Worm (Caenorhabditis elegans): Measurements from ENCODE around the gene F44F4.10.
A peak's percentile ranks its signal among the peaks of the same experiment; 100 is the strongest.

Gene F44F4.10

DNA sequence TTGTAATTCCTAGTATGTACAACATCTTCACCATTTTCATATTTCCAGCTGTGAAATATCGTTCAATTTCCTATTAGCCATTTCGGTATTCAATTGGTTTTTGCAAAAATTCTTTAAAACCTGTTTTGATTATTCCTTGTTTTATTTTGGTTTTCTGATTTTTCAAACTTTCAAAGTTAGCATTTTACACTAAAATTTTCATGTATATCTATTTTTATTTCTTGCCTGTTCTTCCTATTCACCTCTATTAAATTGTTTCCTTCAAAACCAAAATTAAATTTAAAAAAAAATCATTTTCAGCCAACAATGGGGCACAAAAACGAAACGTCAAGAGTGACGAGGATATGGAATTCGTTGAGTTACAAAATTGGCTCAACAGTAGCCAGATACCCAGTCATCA, 28.1 kb downstream of the F44F4.10 start, which contains the start of gene ptr-8:
Gene ptr-8 (plus strand): TSS at position 301 of the 400 bp plus-strand sequence.
- TF ChIP-seq lin-39 (tag; optimal IDR thresholded peaks at IDR 0.05): no peak
- no peak for TF ChIP-seq nhr-237 (tag; optimal IDR thresholded peaks at IDR 0.05)
- TF ChIP-seq nhr-77 (tag; optimal IDR thresholded peaks at IDR 0.05): no peak
- TF ChIP-seq ceh-16 (tag; optimal IDR thresholded peaks at IDR 0.05): no peak
- no peak for TF ChIP-seq ztf-1 (GFP tag; conservative IDR thresholded peaks at IDR 0.05)
- TF ChIP-seq lin-13 (GFP tag; optimal IDR thresholded peaks at IDR 0.05): no peak
- no peak for TF ChIP-seq ceh-82 (tag; optimal IDR thresholded peaks at IDR 0.05)
- no peak for TF ChIP-seq nhr-12 (tag; optimal IDR thresholded peaks at IDR 0.05)
- TF ChIP-seq peb-1 (tag; optimal IDR thresholded peaks at IDR 0.05): no peak
- no peak for TF ChIP-seq nhr-10 (tag; optimal IDR thresholded peaks at IDR 0.05)
- no peak for TF ChIP-seq nhr-6 (tag; optimal IDR thresholded peaks at IDR 0.05)

DNA sequence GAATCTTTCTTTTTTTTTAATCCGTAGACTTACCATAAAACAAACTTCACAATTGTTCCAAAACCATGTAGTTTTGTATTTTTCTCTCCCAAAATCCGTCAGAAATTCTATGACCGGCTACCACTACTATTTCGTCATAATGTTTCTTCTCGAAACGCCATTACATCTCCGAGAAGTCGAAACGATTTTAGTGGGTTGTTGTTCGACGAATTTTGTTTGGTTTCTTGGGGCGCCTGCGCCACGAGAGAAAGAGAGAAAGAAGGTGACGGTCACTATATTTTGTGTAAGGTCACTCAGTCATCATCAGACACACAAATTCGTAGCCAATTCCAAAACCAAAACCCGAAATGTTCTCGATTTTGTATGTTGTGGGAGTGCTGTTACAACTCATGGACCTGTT, 30.0 kb downstream of the F44F4.10 start:
- TF ChIP-seq nhr-23 (tag; optimal IDR thresholded peaks at IDR 0.05): no peak
- no peak for TF ChIP-seq mdl-1 (tag; optimal IDR thresholded peaks at IDR 0.05)
- no peak for TF ChIP-seq lin-39 (tag; optimal IDR thresholded peaks at IDR 0.05)
- TF ChIP-seq nhr-129 (tag; optimal IDR thresholded peaks at IDR 0.05): peak; percentile 67
- TF ChIP-seq ztf-1 (GFP tag; conservative IDR thresholded peaks at IDR 0.05): no peak
- no peak for TF ChIP-seq egl-27 (tag; optimal IDR thresholded peaks at IDR 0.05)
- TF ChIP-seq blmp-1 (tag; optimal IDR thresholded peaks at IDR 0.05; ENCODE audit: insufficient read depth): no peak
- peak; percentile 75 for TF ChIP-seq nhr-25 (tag; optimal IDR thresholded peaks at IDR 0.05)
- peak; percentile 39 for TF ChIP-seq sma-3 (GFP tag; optimal IDR thresholded peaks at IDR 0.05)
- no peak for TF ChIP-seq mbf-1 (tag; optimal IDR thresholded peaks at IDR 0.05)
- no peak for TF ChIP-seq dmd-4 (tag; optimal IDR thresholded peaks at IDR 0.05)
- TF ChIP-seq sem-4 (tag; optimal IDR thresholded peaks at IDR 0.05): no peak
- no peak for TF ChIP-seq skn-1 (tag; optimal IDR thresholded peaks at IDR 0.05)
- peak; percentile 17 for TF ChIP-seq fos-1 (tag; optimal IDR thresholded peaks at IDR 0.05)
- no peak for TF ChIP-seq alr-1 (tag; optimal IDR thresholded peaks at IDR 0.05)
- no peak for TF ChIP-seq unc-39 (tag; optimal IDR thresholded peaks at IDR 0.05)
- TF ChIP-seq ztf-11 (tag; optimal IDR thresholded peaks at IDR 0.05): no peak
- TF ChIP-seq nhr-11 (tag; optimal IDR thresholded peaks at IDR 0.05): no peak
- TF ChIP-seq snpc-4 (tag; optimal IDR thresholded peaks at IDR 0.05): no peak
- no peak for TF ChIP-seq lin-13 (GFP tag; optimal IDR thresholded peaks at IDR 0.05)
- no peak for TF ChIP-seq peb-1 (tag; optimal IDR thresholded peaks at IDR 0.05)
- TF ChIP-seq elt-1 (tag; optimal IDR thresholded peaks at IDR 0.05): no peak
- no peak for TF ChIP-seq F13H6.1 (tag; optimal IDR thresholded peaks at IDR 0.05)
- TF ChIP-seq lsy-2 (tag; optimal IDR thresholded peaks at IDR 0.05): no peak
- TF ChIP-seq ceh-82 (tag; optimal IDR thresholded peaks at IDR 0.05): no peak
- no peak for TF ChIP-seq lin-11 (tag; optimal IDR thresholded peaks at IDR 0.05)
- no peak for TF ChIP-seq ama-1 (optimal IDR thresholded peaks at IDR 0.05)
- no peak for TF ChIP-seq nhr-10 (tag; optimal IDR thresholded peaks at IDR 0.05)
- no peak for TF ChIP-seq Y55F3AM.14 (GFP tag; optimal IDR thresholded peaks at IDR 0.05)
- TF ChIP-seq ceh-16 (tag; optimal IDR thresholded peaks at IDR 0.05): no peak

DNA sequence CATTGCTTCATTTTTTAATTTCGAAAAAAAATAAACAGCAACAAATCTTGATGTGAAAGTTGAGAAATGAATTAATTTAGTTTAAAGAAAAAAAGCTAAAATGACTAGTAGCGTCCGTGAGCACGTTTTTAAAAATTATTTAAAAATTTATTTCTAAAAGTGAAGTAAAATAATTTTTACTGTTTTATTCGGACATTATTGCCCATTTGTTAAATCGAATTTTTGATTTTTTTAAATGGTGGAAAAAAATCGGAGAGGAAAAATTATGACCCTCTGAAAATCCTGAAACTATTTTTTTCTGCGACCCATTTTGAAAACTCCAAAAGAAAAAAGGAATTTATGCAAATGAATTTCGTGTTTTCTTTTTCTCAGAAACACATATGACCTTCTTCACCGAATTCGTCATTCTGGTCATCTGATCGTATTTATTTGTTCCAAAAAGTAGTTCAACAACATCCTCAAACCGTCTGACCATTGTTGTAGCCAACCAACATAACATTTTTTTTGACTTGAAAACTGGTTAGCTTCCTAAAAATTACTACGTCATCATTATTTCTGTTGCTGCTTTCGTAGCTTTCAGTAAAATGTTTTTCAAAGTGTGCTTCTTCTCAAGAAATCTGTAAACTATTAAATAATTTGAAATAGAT, 31.1 kb downstream of the F44F4.10 start, which contains the start of gene F44F4.3:
Gene F44F4.3 (minus strand): TSS at position 51 of the 647 bp plus-strand sequence.
- peak; percentile 49 for TF ChIP-seq nhr-25 (tag; optimal IDR thresholded peaks at IDR 0.05)
- no peak for TF ChIP-seq nhr-11 (tag; optimal IDR thresholded peaks at IDR 0.05)
- TF ChIP-seq aly-2 (tag; optimal IDR thresholded peaks at IDR 0.05): no peak
- TF ChIP-seq ama-1 (optimal IDR thresholded peaks at IDR 0.05): no peak
- no peak for TF ChIP-seq nhr-77 (tag; optimal IDR thresholded peaks at IDR 0.05)
- no peak for TF ChIP-seq R02D3.7 (tag; optimal IDR thresholded peaks at IDR 0.05)

DNA sequence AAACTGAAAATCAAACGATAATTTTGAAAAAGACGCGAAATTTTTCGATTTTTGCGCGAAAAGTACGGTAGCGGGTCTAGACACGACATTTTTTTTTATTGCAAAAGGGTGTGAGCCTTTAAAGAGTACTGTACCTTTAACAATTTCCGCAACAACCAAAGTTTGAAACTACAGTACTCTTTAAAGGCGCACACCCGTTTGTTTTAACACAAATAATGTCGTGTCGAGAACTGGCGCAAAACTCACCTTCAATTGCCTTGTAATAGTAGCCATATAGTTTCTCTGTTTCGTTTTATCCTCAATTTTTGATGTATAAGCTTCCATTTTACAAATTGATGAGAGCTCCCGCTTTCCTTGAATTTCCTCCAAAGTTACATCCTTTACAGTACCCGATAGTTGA, 31.8 kb downstream of the F44F4.10 start:
- TF ChIP-seq lin-13 (GFP tag; optimal IDR thresholded peaks at IDR 0.05) (no peak), lsy-2 (tag; optimal IDR thresholded peaks at IDR 0.05) (no peak)

DNA sequence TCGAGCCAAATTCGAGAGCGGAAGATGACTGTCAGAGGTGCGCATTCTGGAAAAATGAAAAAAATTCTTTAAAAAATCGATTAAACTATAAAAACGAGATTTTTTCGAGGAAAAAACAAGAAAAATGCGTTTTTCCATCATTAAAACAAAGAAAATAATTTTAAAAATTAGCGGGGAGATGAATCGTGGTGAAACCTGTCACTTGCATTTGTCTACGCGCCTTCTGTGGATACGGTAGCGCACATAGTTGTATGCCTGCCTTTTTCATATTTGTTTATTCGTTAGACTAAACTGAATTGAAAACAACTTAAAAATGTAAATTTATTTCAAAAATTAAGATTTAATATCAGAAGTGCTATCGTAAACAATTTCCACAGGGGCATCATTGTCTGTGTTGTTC, 32.7 kb downstream of the F44F4.10 start, which contains the start of gene egg-3:
Gene egg-3 (minus strand): TSS at position 46 of the 400 bp plus-strand sequence.
- no peak for TF ChIP-seq ama-1 (optimal IDR thresholded peaks at IDR 0.05)
- TF ChIP-seq nhr-23 (tag; optimal IDR thresholded peaks at IDR 0.05): no peak
- TF ChIP-seq ztf-1 (GFP tag; conservative IDR thresholded peaks at IDR 0.05): no peak
- no peak for TF ChIP-seq crh-2 (tag; optimal IDR thresholded peaks at IDR 0.05)
- no peak for TF ChIP-seq lsy-2 (tag; optimal IDR thresholded peaks at IDR 0.05)
- TF ChIP-seq R02D3.7 (tag; optimal IDR thresholded peaks at IDR 0.05): no peak
- no peak for TF ChIP-seq aly-2 (tag; optimal IDR thresholded peaks at IDR 0.05)
- no peak for TF ChIP-seq C34F6.9 (tag; optimal IDR thresholded peaks at IDR 0.05)
- TF ChIP-seq nhr-6 (tag; optimal IDR thresholded peaks at IDR 0.05): no peak
- no peak for TF ChIP-seq nhr-21 (tag; optimal IDR thresholded peaks at IDR 0.05)
- TF ChIP-seq ztf-4 (tag; optimal IDR thresholded peaks at IDR 0.05): no peak
- TF ChIP-seq blmp-1 (tag; optimal IDR thresholded peaks at IDR 0.05; ENCODE audit: insufficient read depth): no peak
- TF ChIP-seq dmd-4 (tag; optimal IDR thresholded peaks at IDR 0.05): no peak
- TF ChIP-seq alr-1 (tag; optimal IDR thresholded peaks at IDR 0.05): no peak
- TF ChIP-seq ztf-11 (tag; optimal IDR thresholded peaks at IDR 0.05): no peak
- no peak for TF ChIP-seq unc-55 (GFP tag; optimal IDR thresholded peaks at IDR 0.05)
- TF ChIP-seq gmeb-1 (tag; optimal IDR thresholded peaks at IDR 0.05): no peak
